Fruit fly (Drosophila melanogaster) whole organism, prepupa: ENCODE data around the gene tutl.

Experiments used
- Blimp-1 ChIP-seq: fragments of 200-800 bp; sonication (Bioruptor generic); optimal IDR thresholded peaks from 3 replicates; lab custom pipeline; 2017; ENCODE audit warnings: missing biosample characterization, missing genetic modification characterization, mild to moderate bottlenecking, moderate library complexity, missing genetic modification reagents
- CG10669 ChIP-seq: fragments of 200-800 bp; sonication (Bioruptor generic); optimal IDR thresholded peaks from 3 replicates; lab custom pipeline; 2018; ENCODE audit warnings: missing biosample characterization, mild to moderate bottlenecking, missing genetic modification characterization, moderate library complexity
- CG11294 ChIP-seq: fragments of 200-800 bp; sonication (Bioruptor generic); IDR thresholded peaks from 2 replicates; pipeline ENCODE4 v1.3.6; 2022; ENCODE audit warnings: missing biosample characterization, missing genetic modification characterization
- CG11762 ChIP-seq: fragments of 200-800 bp; sonication (Bioruptor generic); optimal IDR thresholded peaks from 3 replicates; lab custom pipeline; 2016; ENCODE audit warnings: missing biosample characterization, missing genetic modification characterization; ENCODE audit not compliant: insufficient read depth
- CG11902 ChIP-seq: fragments of 200-800 bp; sonication (Bioruptor generic); optimal IDR thresholded peaks from 3 replicates; lab custom pipeline; 2016; ENCODE audit warnings: missing biosample characterization, missing genetic modification characterization
- CG15336 ChIP-seq: fragments of 200-800 bp; sonication (Bioruptor generic); IDR thresholded peaks from 2 replicates; pipeline ENCODE4 v1.3.6; 2022; ENCODE audit warnings: missing biosample characterization, missing genetic modification characterization
- CG1621 ChIP-seq: fragments of 200-800 bp; sonication (Bioruptor generic); optimal IDR thresholded peaks from 3 replicates; lab custom pipeline; 2018; ENCODE audit warnings: missing biosample characterization, mild to moderate bottlenecking, missing genetic modification characterization
- CG16779 ChIP-seq: fragments of 200-800 bp; sonication (Bioruptor generic); optimal IDR thresholded peaks from 3 replicates; lab custom pipeline; 2017; ENCODE audit warnings: missing biosample characterization, mild to moderate bottlenecking, missing genetic modification characterization
- CG3032 ChIP-seq: fragments of 200-800 bp; optimal IDR thresholded peaks from 2 replicates; lab custom pipeline; 2019; ENCODE audit warnings: missing biosample characterization, mild to moderate bottlenecking, missing genetic modification characterization, moderate library complexity
- CG31627 ChIP-seq: fragments of 200-800 bp; sonication (Bioruptor generic); optimal IDR thresholded peaks from 3 replicates; lab custom pipeline; 2016; ENCODE audit warnings: missing biosample characterization, missing genetic modification characterization
- CG32006 ChIP-seq: fragments of 200-800 bp; sonication (Bioruptor generic); optimal IDR thresholded peaks from 3 replicates; lab custom pipeline; 2017; ENCODE audit warnings: missing biosample characterization, mild to moderate bottlenecking, missing genetic modification characterization
- CG34406 ChIP-seq: fragments of 200-800 bp; sonication (Bioruptor generic); optimal IDR thresholded peaks from 3 replicates; lab custom pipeline; 2016; ENCODE audit warnings: missing biosample characterization, missing genetic modification characterization
- CG3919 ChIP-seq: fragments of 200-800 bp; sonication (Bioruptor generic); optimal IDR thresholded peaks from 3 replicates; lab custom pipeline; 2016; ENCODE audit warnings: missing biosample characterization, missing genetic modification characterization
- CG4318 ChIP-seq: fragments of 200-800 bp; sonication (Bioruptor generic); optimal IDR thresholded peaks from 3 replicates; lab custom pipeline; 2017; ENCODE audit warnings: missing biosample characterization, mild to moderate bottlenecking, missing genetic modification characterization
- CG6163 ChIP-seq: fragments of 200-800 bp; sonication (Bioruptor generic); IDR thresholded peaks from 3 replicates; pipeline ENCODE4 v1.3.6; 2022; ENCODE audit warnings: missing biosample characterization, missing genetic modification characterization
- CG6276 ChIP-seq: fragments of 200-800 bp; sonication (Bioruptor generic); optimal IDR thresholded peaks from 2 replicates; lab custom pipeline; 2017; ENCODE audit warnings: missing biosample characterization, mild to moderate bottlenecking, missing genetic modification characterization
- CG6792 ChIP-seq: fragments of 200-800 bp; sonication (Bioruptor generic); optimal IDR thresholded peaks from 3 replicates; lab custom pipeline; 2016; ENCODE audit warnings: missing biosample characterization, missing genetic modification characterization
- CG6854 ChIP-seq: fragments of 200-800 bp; sonication (Bioruptor generic); optimal IDR thresholded peaks from 2 replicates; lab custom pipeline; 2017; ENCODE audit warnings: missing biosample characterization, mild to moderate bottlenecking, missing genetic modification characterization
- CG7368 ChIP-seq: fragments of 200-800 bp; sonication (Bioruptor generic); optimal IDR thresholded peaks from 3 replicates; lab custom pipeline; 2016; ENCODE audit warnings: missing biosample characterization, missing genetic modification characterization
- CG8119 ChIP-seq: fragments of 200-800 bp; sonication (Bioruptor generic); IDR thresholded peaks from 3 replicates; pipeline ENCODE4 v1.3.6; 2022; ENCODE audit warnings: missing biosample characterization, missing genetic modification characterization
- CG8319 ChIP-seq: fragments of 200-800 bp; sonication (Bioruptor generic); optimal IDR thresholded peaks from 3 replicates; lab custom pipeline; 2016; ENCODE audit warnings: missing biosample characterization, missing genetic modification characterization
- CG8632 ChIP-seq: fragments of 200-800 bp; sonication (Bioruptor generic); optimal IDR thresholded peaks from 3 replicates; lab custom pipeline; 2016; ENCODE audit warnings: missing biosample characterization, missing genetic modification characterization
- Eip75B ChIP-seq: fragments of 200-800 bp; sonication (Bioruptor generic); optimal IDR thresholded peaks from 3 replicates; lab custom pipeline; 2016; ENCODE audit warnings: missing biosample characterization, missing genetic modification characterization
- Eip78C ChIP-seq: fragments of 200-800 bp; sonication (Bioruptor generic); peaks from one replicate; lab custom pipeline; 2016; ENCODE audit warnings: missing biosample characterization, missing genetic modification characterization
- Eip93F ChIP-seq: fragments of 200-800 bp; sonication (Bioruptor generic); optimal IDR thresholded peaks from 2 replicates; lab custom pipeline; 2016; ENCODE audit warnings: missing biosample characterization, mild to moderate bottlenecking, missing genetic modification characterization
- Ets21C ChIP-seq: fragments of 200-800 bp; sonication (Bioruptor generic); optimal IDR thresholded peaks from 3 replicates; lab custom pipeline; 2016; ENCODE audit warnings: missing biosample characterization, missing genetic modification characterization
- Ets96B ChIP-seq: fragments of 200-800 bp; optimal IDR thresholded peaks from 2 replicates; lab custom pipeline; 2019; ENCODE audit warnings: missing biosample characterization, mild to moderate bottlenecking, missing genetic modification characterization, moderate library complexity
- Gug ChIP-seq: fragments of 200-800 bp; sonication (Bioruptor generic); IDR thresholded peaks from 2 replicates; pipeline ENCODE4 v1.3.6; 2022; ENCODE audit warnings: missing biosample characterization, missing genetic modification characterization
- Hr38 ChIP-seq: sonication (Bioruptor generic); optimal IDR thresholded peaks from 2 replicates; lab custom pipeline; 2016; ENCODE audit warnings: missing biosample characterization, missing genetic modification characterization
- Hr39 ChIP-seq: fragments of 200-800 bp; sonication (Bioruptor generic); optimal IDR thresholded peaks from 2 replicates; lab custom pipeline; 2016; ENCODE audit warnings: missing biosample characterization, missing genetic modification characterization
- Lpt ChIP-seq: fragments of 200-800 bp; sonication (Bioruptor generic); optimal IDR thresholded peaks from 3 replicates; lab custom pipeline; 2016; ENCODE audit warnings: missing biosample characterization, missing genetic modification characterization
- Met ChIP-seq: fragments of 200-800 bp; sonication (Bioruptor generic); optimal IDR thresholded peaks from 3 replicates; lab custom pipeline; 2016; ENCODE audit warnings: missing biosample characterization, missing genetic modification characterization
- OdsH ChIP-seq: fragments of 200-800 bp; sonication (Bioruptor generic); optimal IDR thresholded peaks from 3 replicates; lab custom pipeline; 2016; ENCODE audit warnings: missing biosample characterization, missing genetic modification characterization
- Smox ChIP-seq: fragments of 200-800 bp; sonication (Bioruptor generic); optimal IDR thresholded peaks from 3 replicates; lab custom pipeline; 2016; ENCODE audit warnings: missing biosample characterization, missing genetic modification characterization
- Sox14 ChIP-seq: fragments of 200-800 bp; sonication (Bioruptor generic); optimal IDR thresholded peaks from 3 replicates; lab custom pipeline; 2016; ENCODE audit warnings: missing biosample characterization, missing genetic modification characterization
- Sox15 ChIP-seq: fragments of 200-800 bp; sonication (Bioruptor generic); optimal IDR thresholded peaks from 3 replicates; lab custom pipeline; 2016; ENCODE audit warnings: missing biosample characterization, missing genetic modification characterization
- achi ChIP-seq: fragments of 200-800 bp; sonication (Bioruptor generic); optimal IDR thresholded peaks from 3 replicates; lab custom pipeline; 2016; ENCODE audit warnings: missing biosample characterization, missing genetic modification characterization
- dac ChIP-seq: fragments of 200-800 bp; sonication (Bioruptor generic); optimal IDR thresholded peaks from 2 replicates; lab custom pipeline; 2017; ENCODE audit warnings: missing biosample characterization, mild to moderate bottlenecking, missing genetic modification characterization
- eg ChIP-seq: fragments of 200-800 bp; sonication (Bioruptor generic); IDR thresholded peaks from 3 replicates; pipeline ENCODE4 v1.3.6; 2022; ENCODE audit warnings: missing biosample characterization, missing genetic modification characterization
- esn ChIP-seq: fragments of 200-800 bp; sonication (Bioruptor generic); optimal IDR thresholded peaks from 2 replicates; lab custom pipeline; 2016; ENCODE audit warnings: missing biosample characterization, mild to moderate bottlenecking, missing genetic modification characterization, moderate library complexity
- fd59A ChIP-seq: fragments of 200-800 bp; sonication (Bioruptor generic); optimal IDR thresholded peaks from 2 replicates; lab custom pipeline; 2017; ENCODE audit warnings: missing biosample characterization, mild to moderate bottlenecking, missing genetic modification characterization, missing genetic modification reagents
- fd85E ChIP-seq: fragments of 200-800 bp; sonication (Bioruptor generic); optimal IDR thresholded peaks from 3 replicates; lab custom pipeline; 2016; ENCODE audit warnings: missing biosample characterization, missing genetic modification characterization
- fkh ChIP-seq: fragments of 200-800 bp; sonication (Bioruptor generic); optimal IDR thresholded peaks from 3 replicates; lab custom pipeline; 2017; ENCODE audit warnings: missing biosample characterization, mild to moderate bottlenecking, missing genetic modification characterization, moderate library complexity
- lz ChIP-seq: fragments of 200-800 bp; sonication (Bioruptor generic); optimal IDR thresholded peaks from 3 replicates; lab custom pipeline; 2016; ENCODE audit warnings: missing biosample characterization, missing genetic modification characterization
- net ChIP-seq: fragments of 200-800 bp; sonication (Bioruptor generic); optimal IDR thresholded peaks from 3 replicates; lab custom pipeline; 2016; ENCODE audit warnings: missing biosample characterization, missing genetic modification characterization
- pdm3 ChIP-seq: fragments of 200-800 bp; sonication (Bioruptor generic); optimal IDR thresholded peaks from 3 replicates; lab custom pipeline; 2016; ENCODE audit warnings: missing biosample characterization, missing genetic modification characterization
- salr ChIP-seq, 2 experiments: fragments of 200-800 bp; sonication (Bioruptor generic); optimal IDR thresholded peaks; 3 replicates each; lab custom pipeline; 2016 to 2018; ENCODE audit warnings: missing biosample characterization in 2 of 2, missing genetic modification characterization in 2 of 2, mild to moderate bottlenecking in 1 of 2
- ss ChIP-seq, 2 experiments: fragments of 200-800 bp; sonication (Bioruptor generic); optimal IDR thresholded peaks; 2 replicates in 1 of 2; 3 replicates in 1 of 2; lab custom pipeline; 2017 to 2018; ENCODE audit warnings: mild to moderate bottlenecking in 2 of 2, missing biosample characterization in 2 of 2, missing genetic modification characterization in 2 of 2, moderate library complexity in 1 of 2
- svp ChIP-seq: fragments of 200-800 bp; sonication (Bioruptor generic); peaks from one replicate; lab custom pipeline; 2016; ENCODE audit warnings: missing biosample characterization, missing genetic modification characterization
- topi ChIP-seq: fragments of 200-800 bp; sonication (Bioruptor generic); optimal IDR thresholded peaks from 3 replicates; lab custom pipeline; 2016; ENCODE audit warnings: missing biosample characterization, missing genetic modification characterization
- vri ChIP-seq: fragments of 200-800 bp; sonication (Bioruptor generic); optimal IDR thresholded peaks from 3 replicates; lab custom pipeline; 2016; ENCODE audit warnings: missing biosample characterization, mild to moderate bottlenecking, missing genetic modification characterization

Gene tutl

dm6 chr2L:4282681-4283343, at the start of gene tutl:
Gene tutl, plus strand, starts transcription at chr2L:4283148.
- TF ChIP-seq Lpt (GFP tag; lab: Kevin White, UChicago) (peak; percentile 72), CG6792 (GFP tag; lab: Kevin White, UChicago) (peak; percentile 94), vri (GFP tag; lab: Kevin White, UChicago) (peak; percentile 93), CG31627 (GFP tag; lab: Kevin White, UChicago) (peak; percentile 95), CG10669 (GFP tag; lab: Kevin White, UChicago) (peak; percentile 88), Eip93F (GFP tag; lab: Kevin White, UChicago) (peak; percentile 86), CG8319 (peak; percentile 88), CG3919 (GFP tag; lab: Kevin White, UChicago) (peak; percentile 94), Gug (peak; percentile 67), Hr39 (GFP tag; lab: Kevin White, UChicago) (peak; percentile 94), Smox (peak; percentile 96), CG6163 (GFP tag; lab: Robert Waterston, UW) (peak; percentile 90), svp (GFP tag; lab: Kevin White, UChicago) (peak; percentile 99), CG11902 (peak; percentile 91), achi (GFP tag; lab: Kevin White, UChicago) (peak; percentile 93), fd85E (peak; percentile 84), eg (GFP tag; lab: Robert Waterston, UW) (peak; percentile 57), CG34406 (peak; percentile 93), pdm3 (peak; percentile 92), CG15336 (GFP tag; lab: Robert Waterston, UW) (peak; percentile 78), ss (GFP tag; optimal IDR thresholded peaks at IDR 0.05; lab: Kevin White, UChicago) (peak; percentile 85 to 87), CG16779 (peak; percentile 77), net (GFP tag; lab: Kevin White, UChicago) (peak; percentile 89), Hr38 (no peak), Blimp-1 (GFP tag; lab: Kevin White, UChicago) (peak; percentile 63), Sox14 (peak; percentile 94), OdsH (GFP tag; lab: Kevin White, UChicago) (peak; percentile 92), Eip78C (peak; percentile 99), CG3032 (tag; lab: Kevin White, UChicago) (peak; percentile 90), salr (GFP tag; optimal IDR thresholded peaks at IDR 0.05; lab: Kevin White, UChicago) (peak; percentile 81 to 82), CG11762 (peak; percentile 90), Eip75B (GFP tag; lab: Kevin White, UChicago) (peak; percentile 96), Ets21C (peak; percentile 92), CG8119 (peak; percentile 80), CG7368 (GFP tag; lab: Kevin White, UChicago) (peak; percentile 90), fkh (peak; percentile 58), Sox15 (GFP tag; lab: Kevin White, UChicago) (peak; percentile 87), CG11294 (GFP tag; lab: Robert Waterston, UW) (peak; percentile 48; the same call in 1 of the 2 replicates), topi (GFP tag; lab: Kevin White, UChicago) (peak; percentile 96), dac (GFP tag; lab: Kevin White, UChicago) (peak; percentile 41), CG6276 (GFP tag; lab: Kevin White, UChicago) (peak; percentile 48), CG4318 (peak; percentile 66), CG1621 (tag; lab: Kevin White, UChicago) (peak; percentile 87), Met (GFP tag; lab: Kevin White, UChicago) (peak; percentile 97), CG6854 (GFP tag; lab: Kevin White, UChicago) (peak; percentile 83), esn (GFP tag; lab: Kevin White, UChicago) (peak; percentile 97), Ets96B (tag; lab: Kevin White, UChicago) (peak; percentile 92), fd59A (GFP tag; lab: Kevin White, UChicago) (peak; percentile 85), CG8632 (peak; percentile 88), CG32006 (GFP tag; lab: Kevin White, UChicago) (peak; percentile 79), lz (GFP tag; lab: Kevin White, UChicago) (peak; percentile 96)
